Worm (Caenorhabditis elegans): ENCODE measurements around the gene dif-1.

The dif-1 gene

DNA sequence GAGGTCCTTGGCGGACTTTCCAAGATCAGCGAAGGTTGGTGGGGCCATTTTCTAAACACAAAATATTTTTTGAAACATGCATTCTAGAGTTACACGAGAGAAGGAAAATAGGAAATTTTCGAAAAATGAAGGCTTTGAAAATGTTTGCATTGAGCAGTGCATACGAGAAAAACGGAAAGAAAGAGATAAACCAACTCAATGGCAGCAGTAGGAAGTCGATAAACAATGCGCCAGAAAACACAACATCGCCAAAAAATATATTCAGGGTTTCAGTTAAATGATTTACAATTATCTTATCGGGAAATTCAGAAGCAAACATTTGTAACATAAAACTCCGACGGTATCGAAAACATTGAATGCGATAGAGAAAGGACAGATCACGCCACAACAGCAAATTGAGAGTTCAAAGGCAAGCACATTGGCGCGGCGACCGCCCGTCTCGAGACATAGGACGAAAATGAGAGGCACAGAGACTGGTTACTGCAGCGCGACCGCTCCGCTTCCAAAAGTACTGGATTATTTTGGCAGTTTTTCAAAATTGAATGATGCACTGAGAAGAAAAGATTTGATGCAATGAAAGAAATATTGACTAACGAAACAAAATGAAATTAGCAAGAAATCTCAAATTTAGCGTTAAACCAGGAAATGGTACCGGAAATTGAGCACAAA lies 44.8 kb downstream of the dif-1 start, which contains the start of the genes vdac-1 and R05G6.5 (continued):
- TF ChIP-seq elt-3 (tag; optimal IDR thresholded peaks at IDR 0.05) (peak in 4 of 6 experiments; percentile 30 to 78 (median 46)), jun-1 (tag; optimal IDR thresholded peaks at IDR 0.05) (peak; percentile 58), lin-13 (GFP tag; optimal IDR thresholded peaks at IDR 0.05) (peak; percentile 82), unc-98 (GFP tag; IDR thresholded peaks at IDR 0.05) (no peak), zip-4 (GFP tag; optimal IDR thresholded peaks at IDR 0.05) (no peak), hlh-4 (tag; optimal IDR thresholded peaks at IDR 0.05) (no peak), hlh-17 (GFP tag; optimal IDR thresholded peaks at IDR 0.05; ENCODE audit: borderline replicate concordance) (no peak), elt-2 (tag; optimal IDR thresholded peaks at IDR 0.05) (peak; percentile 73), fkh-10 (GFP tag; optimal IDR thresholded peaks at IDR 0.05) (peak; percentile 28), skn-1 (tag; optimal IDR thresholded peaks at IDR 0.05) (peak; percentile 63), egl-27 (tag; optimal IDR thresholded peaks at IDR 0.05) (peak in 1 of 2 experiments; percentile 33), alr-1 (tag; optimal IDR thresholded peaks at IDR 0.05; ENCODE audit: borderline replicate concordance) (no peak), unc-130 (tag; optimal IDR thresholded peaks at IDR 0.05) (peak; percentile 81), rnt-1 (tag; optimal IDR thresholded peaks at IDR 0.05) (peak; percentile 79), unc-62 (GFP tag; optimal IDR thresholded peaks at IDR 0.05) (no peak), nhr-71 (tag; optimal IDR thresholded peaks at IDR 0.05) (peak; percentile 95), unc-86 (tag; optimal IDR thresholded peaks at IDR 0.05) (peak; percentile 56), nhr-19 (GFP tag; conservative IDR thresholded peaks at IDR 0.05) (peak; percentile 87), tlp-1 (tag; optimal IDR thresholded peaks at IDR 0.05) (no peak), snpc-4 (tag; optimal IDR thresholded peaks at IDR 0.05) (peak; percentile 11), nhr-77 (tag; optimal IDR thresholded peaks at IDR 0.05) (peak; percentile 90), nhr-90 (tag; optimal IDR thresholded peaks at IDR 0.05; ENCODE audit: poor library complexity) (peak; percentile 80), lin-14 (GFP tag; optimal IDR thresholded peaks at IDR 0.05) (peak; percentile 97), egl-13 (tag; optimal IDR thresholded peaks at IDR 0.05) (peak; percentile 17), grh-1 (GFP tag; IDR thresholded peaks at IDR 0.05) (peak; percentile 77), efl-1 (optimal IDR thresholded peaks at IDR 0.05) (peak; percentile 59 to 93), efl-1 (GFP tag; optimal IDR thresholded peaks at IDR 0.05 in 1 of 2) (peak; percentile 90 to 99), sup-37 (GFP tag; optimal IDR thresholded peaks at IDR 0.05) (peak; percentile 25), mef-2 (tag; optimal IDR thresholded peaks at IDR 0.05) (peak; percentile 30), pag-3 (tag; optimal IDR thresholded peaks at IDR 0.05; ENCODE audit: borderline replicate concordance, insufficient read depth) (no peak), lin-35 (GFP tag; optimal IDR thresholded peaks at IDR 0.05) (peak; percentile 94 to 97), pqm-1 (tag; optimal IDR thresholded peaks at IDR 0.05) (peak; percentile 67), nhr-20 (tag; optimal IDR thresholded peaks at IDR 0.05) (peak; percentile 92), aha-1 (tag; optimal IDR thresholded peaks at IDR 0.05) (no peak), nhr-85 (tag) (peak; percentile 83), ama-1 (optimal IDR thresholded peaks at IDR 0.05) (no peak), F16B12.6 (tag; optimal IDR thresholded peaks at IDR 0.05) (no peak), aly-2 (tag; optimal IDR thresholded peaks at IDR 0.05) (no peak), ceh-82 (tag; optimal IDR thresholded peaks at IDR 0.05) (peak; percentile 42 to 93 (median 70)), ets-5 (GFP tag; IDR thresholded peaks at IDR 0.05) (no peak), hpl-2 (GFP tag; optimal IDR thresholded peaks at IDR 0.05) (no peak), vab-15 (tag; optimal IDR thresholded peaks at IDR 0.05) (peak; percentile 8), C34B4.2 (tag; optimal IDR thresholded peaks at IDR 0.05) (peak; percentile 87), unc-30 (tag; optimal IDR thresholded peaks at IDR 0.05) (no peak), fkh-4 (tag; optimal IDR thresholded peaks at IDR 0.05; ENCODE audit: borderline replicate concordance) (no peak), dpl-1 (GFP tag; optimal IDR thresholded peaks at IDR 0.05) (peak; percentile 89 to 92 (median 92)), fos-1 (tag; optimal IDR thresholded peaks at IDR 0.05) (peak; percentile 63)
